Worm (Caenorhabditis elegans) whole organism, late embryonic: ENCODE measurements around the gene sre-20.

Experiments used
- C08G9.2 ChIP-seq: sonication (generic microtip); optimal IDR thresholded peaks from 2 replicates; lab custom pipeline; 2016; ENCODE audit warnings: mild to moderate bottlenecking, missing genetic modification characterization, moderate library complexity, missing compliant biosample characterization
- C38D4.7 ChIP-seq: fragments of 200-800 bp; sonication (Bioruptor generic); optimal IDR thresholded peaks from 2 replicates; lab custom pipeline; 2018; ENCODE audit warnings: mild to moderate bottlenecking, missing genetic modification characterization, moderate library complexity, missing compliant biosample characterization
- F13H6.1 ChIP-seq: sonication (generic microtip); optimal IDR thresholded peaks from 2 replicates; lab custom pipeline; 2016; ENCODE audit warnings: missing genetic modification characterization, missing compliant biosample characterization
- K02D7.2 ChIP-seq: sonication (generic microtip); optimal IDR thresholded peaks from 2 replicates; lab custom pipeline; 2017; ENCODE audit warnings: mild to moderate bottlenecking, missing genetic modification characterization, missing compliant biosample characterization
- K09A11.1 ChIP-seq: sonication (generic microtip); optimal IDR thresholded peaks from 2 replicates; lab custom pipeline; 2017; ENCODE audit warnings: antibody characterized with exemption, mild to moderate bottlenecking, missing genetic modification characterization, missing compliant biosample characterization; ENCODE audit not compliant: insufficient read depth
- Y22D7AL.16 ChIP-seq: sonication (generic microtip); optimal IDR thresholded peaks from 2 replicates; lab custom pipeline; 2016; ENCODE audit warnings: missing genetic modification characterization, missing compliant biosample characterization
- ama-1 ChIP-seq: fragments of 150-350 bp; optimal IDR thresholded peaks from 2 replicates; lab custom pipeline; 2014
- ceh-14 ChIP-seq: sonication (generic microtip); optimal IDR thresholded peaks from 2 replicates; lab custom pipeline; 2016; ENCODE audit warnings: missing genotype, missing genetic modification characterization, missing compliant biosample characterization
- ceh-18 ChIP-seq: sonication (generic microtip); optimal IDR thresholded peaks from 2 replicates; lab custom pipeline; 2016; ENCODE audit warnings: missing genetic modification characterization, missing compliant biosample characterization
- ceh-19 ChIP-seq: fragments of 200-800 bp; sonication (Bioruptor generic); optimal IDR thresholded peaks from 2 replicates; lab custom pipeline; 2018; ENCODE audit warnings: mild to moderate bottlenecking, missing genetic modification characterization, missing compliant biosample characterization
- ceh-2 ChIP-seq: sonication (generic microtip); optimal IDR thresholded peaks from 2 replicates; lab custom pipeline; 2016; ENCODE audit warnings: missing genotype, missing genetic modification characterization, missing compliant biosample characterization
- ceh-22 ChIP-seq: sonication (generic microtip); optimal IDR thresholded peaks from 2 replicates; lab custom pipeline; 2017; ENCODE audit warnings: missing biosample characterization, missing genetic modification characterization
- ceh-24 ChIP-seq: sonication (generic microtip); optimal IDR thresholded peaks from 2 replicates; lab custom pipeline; 2016; ENCODE audit warnings: mild to moderate bottlenecking, missing genetic modification characterization, missing compliant biosample characterization
- ceh-30 ChIP-seq: fragments of 150-350 bp; optimal IDR thresholded peaks from 2 replicates; lab custom pipeline; 2014; ENCODE audit warnings: missing biosample characterization, missing genetic modification characterization
- ceh-31 ChIP-seq: sonication (generic microtip); optimal IDR thresholded peaks from 2 replicates; lab custom pipeline; 2016; ENCODE audit warnings: missing genetic modification characterization, missing compliant biosample characterization
- ceh-34 ChIP-seq: sonication (generic microtip); optimal IDR thresholded peaks from 2 replicates; lab custom pipeline; 2016; ENCODE audit warnings: mild to moderate bottlenecking, missing genetic modification characterization, missing compliant biosample characterization
- ceh-45 ChIP-seq: fragments of 200-800 bp; sonication (Bioruptor generic); IDR thresholded peaks from 2 replicates; pipeline ENCODE4 v1.3.6; 2022; ENCODE audit warnings: missing genetic modification reagents, missing genetic modification characterization, missing compliant biosample characterization
- ceh-6 ChIP-seq: fragments of 200-800 bp; sonication (Bioruptor generic); optimal IDR thresholded peaks from 2 replicates; lab custom pipeline; 2018; ENCODE audit warnings: mild to moderate bottlenecking, missing genetic modification characterization, missing compliant biosample characterization
- che-1 ChIP-seq: sonication (generic microtip); optimal IDR thresholded peaks from 2 replicates; lab custom pipeline; 2016; ENCODE audit warnings: mild to moderate bottlenecking, missing genetic modification characterization, missing compliant biosample characterization
- dmd-4 ChIP-seq: sonication (generic microtip); optimal IDR thresholded peaks from 2 replicates; lab custom pipeline; 2016; ENCODE audit warnings: borderline replicate concordance, missing genetic modification characterization, missing compliant biosample characterization
- dve-1 ChIP-seq: sonication (generic microtip); optimal IDR thresholded peaks from 2 replicates; lab custom pipeline; 2017; ENCODE audit warnings: antibody characterized with exemption, mild to moderate bottlenecking, missing genetic modification characterization, missing compliant biosample characterization
- elt-4 ChIP-seq: sonication (generic microtip); optimal IDR thresholded peaks from 2 replicates; lab custom pipeline; 2016; ENCODE audit warnings: missing genetic modification characterization, missing compliant biosample characterization
- ets-4 ChIP-seq: sonication (generic microtip); optimal IDR thresholded peaks from 2 replicates; lab custom pipeline; 2016; ENCODE audit warnings: missing genetic modification characterization, missing compliant biosample characterization
- eyg-1 ChIP-seq: sonication (generic microtip); optimal IDR thresholded peaks from 2 replicates; lab custom pipeline; 2016; ENCODE audit warnings: missing genotype, missing genetic modification characterization, missing compliant biosample characterization
- fax-1 ChIP-seq: sonication (generic microtip); optimal IDR thresholded peaks from 2 replicates; lab custom pipeline; 2016; ENCODE audit warnings: missing genotype, missing genetic modification characterization, missing compliant biosample characterization
- fkh-10 ChIP-seq: fragments of 150-350 bp; optimal IDR thresholded peaks from 2 replicates; lab custom pipeline; 2014; ENCODE audit warnings: missing biosample characterization, missing genetic modification reagents, missing genetic modification characterization
- hlh-13 ChIP-seq: fragments of 200-800 bp; sonication (Bioruptor generic); optimal IDR thresholded peaks from 2 replicates; lab custom pipeline; 2018; ENCODE audit warnings: mild to moderate bottlenecking, missing genetic modification characterization, missing compliant biosample characterization
- hlh-15 ChIP-seq: sonication (generic microtip); optimal IDR thresholded peaks from 2 replicates; lab custom pipeline; 2016; ENCODE audit warnings: missing genetic modification characterization, missing compliant biosample characterization
- hlh-30 ChIP-seq: sonication (generic microtip); optimal IDR thresholded peaks from 2 replicates; lab custom pipeline; 2017; ENCODE audit warnings: antibody characterized with exemption, missing genetic modification characterization, missing compliant biosample characterization; ENCODE audit not compliant: insufficient read depth
- hlh-6 ChIP-seq: sonication (generic microtip); optimal IDR thresholded peaks from 2 replicates; lab custom pipeline; 2016; ENCODE audit warnings: missing genotype, missing genetic modification characterization, missing compliant biosample characterization
- hlh-8 ChIP-seq: sonication (generic microtip); optimal IDR thresholded peaks from 2 replicates; lab custom pipeline; 2016; ENCODE audit warnings: missing genotype, missing genetic modification characterization, missing compliant biosample characterization
- lin-11 ChIP-seq: fragments of 200-800 bp; sonication (Bioruptor generic); optimal IDR thresholded peaks from 2 replicates; lab custom pipeline; 2018; ENCODE audit warnings: mild to moderate bottlenecking, missing genetic modification characterization, missing compliant biosample characterization
- mec-3 ChIP-seq: sonication (generic microtip); optimal IDR thresholded peaks from 2 replicates; lab custom pipeline; 2016; ENCODE audit warnings: borderline replicate concordance, missing genetic modification characterization, missing compliant biosample characterization
- nhr-11 ChIP-seq: fragments of 150-350 bp; optimal IDR thresholded peaks from 2 replicates; lab custom pipeline; 2014; ENCODE audit warnings: missing biosample characterization, missing genetic modification characterization
- nhr-232 ChIP-seq: sonication (generic microtip); optimal IDR thresholded peaks from 2 replicates; lab custom pipeline; 2016; ENCODE audit warnings: missing genetic modification characterization, missing compliant biosample characterization
- odd-2 ChIP-seq: sonication (generic microtip); optimal IDR thresholded peaks from 2 replicates; lab custom pipeline; 2017; ENCODE audit warnings: antibody characterized with exemption, mild to moderate bottlenecking, missing genetic modification characterization, missing compliant biosample characterization
- pag-3 ChIP-seq: sonication (generic microtip); optimal IDR thresholded peaks from 2 replicates; lab custom pipeline; 2016; ENCODE audit warnings: missing compliant biosample characterization, missing genetic modification characterization, borderline replicate concordance
- pha-2 ChIP-seq: sonication (generic microtip); optimal IDR thresholded peaks from 2 replicates; lab custom pipeline; 2017; ENCODE audit warnings: mild to moderate bottlenecking, missing genetic modification characterization, missing compliant biosample characterization
- pha-4 ChIP-seq: fragments of 150-350 bp; optimal IDR thresholded peaks from 2 replicates; lab custom pipeline; 2018; ENCODE audit warnings: missing biosample characterization, missing genetic modification reagents, missing genetic modification characterization
- pqm-1 ChIP-seq: sonication (generic microtip); optimal IDR thresholded peaks from 2 replicates; lab custom pipeline; 2016; ENCODE audit warnings: missing genetic modification characterization, missing compliant biosample characterization
- ref-2 ChIP-seq: sonication (generic microtip); optimal IDR thresholded peaks from 2 replicates; lab custom pipeline; 2016; ENCODE audit warnings: missing genetic modification characterization, missing compliant biosample characterization
- sdc-2 ChIP-seq: sonication (generic microtip); optimal IDR thresholded peaks from 2 replicates; lab custom pipeline; 2016; ENCODE audit warnings: missing genotype, missing genetic modification characterization, missing compliant biosample characterization
- sox-2 ChIP-seq: fragments of 200-800 bp; sonication (Bioruptor generic); IDR thresholded peaks from 2 replicates; pipeline ENCODE4 v1.3.6; 2022; ENCODE audit warnings: missing genetic modification reagents, missing genetic modification characterization, missing compliant biosample characterization
- tbx-7 ChIP-seq: sonication (generic microtip); optimal IDR thresholded peaks from 2 replicates; lab custom pipeline; 2016; ENCODE audit warnings: missing genotype, missing genetic modification characterization, missing compliant biosample characterization
- ttx-3 ChIP-seq: sonication (generic microtip); optimal IDR thresholded peaks from 2 replicates; lab custom pipeline; 2016; ENCODE audit warnings: missing genetic modification reagents, missing genetic modification characterization, missing compliant biosample characterization
- unc-55 ChIP-seq: sonication (generic microtip); optimal IDR thresholded peaks from 2 replicates; lab custom pipeline; 2017; ENCODE audit warnings: missing biosample characterization, missing genetic modification reagents, missing genetic modification characterization
- zip-5 ChIP-seq: sonication (generic microtip); optimal IDR thresholded peaks from 2 replicates; lab custom pipeline; 2016; ENCODE audit warnings: missing genetic modification characterization, missing compliant biosample characterization
- ztf-16 ChIP-seq: sonication (generic microtip); optimal IDR thresholded peaks from 2 replicates; lab custom pipeline; 2017; ENCODE audit warnings: missing genetic modification characterization, missing compliant biosample characterization

sre-20 gene

DNA sequence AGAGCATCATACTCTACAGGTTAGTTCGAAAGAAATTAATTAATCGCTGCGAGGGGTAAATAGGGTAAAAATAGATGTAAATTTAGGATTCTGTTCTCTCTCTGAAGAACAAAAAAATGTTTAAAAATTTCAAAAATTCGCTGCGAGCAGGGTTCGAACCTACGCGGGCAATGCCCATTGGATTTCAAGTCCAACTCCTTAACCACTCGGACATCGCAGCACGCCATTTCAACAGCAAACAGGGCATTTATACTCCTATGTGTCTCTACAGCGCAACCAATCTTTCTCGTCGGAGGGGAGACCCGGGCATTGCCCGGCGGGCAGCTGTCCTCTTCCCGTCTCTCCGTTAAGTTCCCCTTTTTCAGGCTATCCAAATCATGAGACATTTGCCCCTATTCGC, 4.5 kb downstream of the sre-20 start (continued):
- TF ChIP-seq ceh-22 (tag; lab: Kevin White, UChicago) = no peak
- peak; percentile 91 for TF ChIP-seq ref-2
- peak; percentile 86 for TF ChIP-seq lin-11 (tag; lab: Kevin White, UChicago)
- TF ChIP-seq odd-2 (tag; lab: Kevin White, UChicago) = peak; percentile 76
- peak; percentile 88 for TF ChIP-seq sox-2 (GFP tag; lab: Robert Waterston, UW)
- peak; percentile 75 for TF ChIP-seq ceh-18
- TF ChIP-seq C08G9.2 (tag; lab: Kevin White, UChicago) = peak; percentile 80
- no peak for TF ChIP-seq nhr-11 (tag; lab: Kevin White, UChicago)
- TF ChIP-seq pha-2 = peak; percentile 92
- TF ChIP-seq F13H6.1 (tag; lab: Kevin White, UChicago) = peak; percentile 81
- TF ChIP-seq hlh-15 (tag; lab: Kevin White, UChicago) = peak; percentile 86
- TF ChIP-seq ceh-2 (tag; lab: Kevin White, UChicago) = peak; percentile 82
- no peak for TF ChIP-seq mec-3 (tag; lab: Kevin White, UChicago)
- TF ChIP-seq elt-4 (tag; lab: Kevin White, UChicago) = peak; percentile 84
- TF ChIP-seq sdc-2 (tag; lab: Kevin White, UChicago) = peak; percentile 73
- peak; percentile 73 for TF ChIP-seq ceh-31 (tag; lab: Kevin White, UChicago)
- TF ChIP-seq ttx-3 (tag; lab: Kevin White, UChicago) = peak; percentile 88
- peak; percentile 91 for TF ChIP-seq ztf-16 (tag; lab: Kevin White, UChicago)
- TF ChIP-seq che-1 (tag; lab: Kevin White, UChicago) = peak; percentile 90
- TF ChIP-seq eyg-1 (tag; lab: Kevin White, UChicago) = peak; percentile 83
- peak; percentile 89 for TF ChIP-seq ceh-34 (tag; lab: Kevin White, UChicago)
- TF ChIP-seq hlh-8 (tag; lab: Kevin White, UChicago) = peak; percentile 51
- TF ChIP-seq ceh-24 (tag; lab: Kevin White, UChicago) = peak; percentile 47
- TF ChIP-seq pqm-1 (tag; lab: Kevin White, UChicago) = peak; percentile 78
- peak; percentile 38 for TF ChIP-seq ceh-30 (tag; lab: Kevin White, UChicago)
- peak; percentile 96 for TF ChIP-seq hlh-6 (tag; lab: Kevin White, UChicago)
- TF ChIP-seq fkh-10 (GFP tag; lab: Kevin White, UChicago) = peak; percentile 81
- peak; percentile 48 for TF ChIP-seq ets-4 (tag; lab: Kevin White, UChicago)
- TF ChIP-seq hlh-30 (tag; lab: Kevin White, UChicago) = peak; percentile 30
- TF ChIP-seq zip-5 (tag; lab: Kevin White, UChicago) = peak; percentile 82
- peak; percentile 68 for TF ChIP-seq K09A11.1 (tag; lab: Kevin White, UChicago)
- TF ChIP-seq fax-1 (tag; lab: Kevin White, UChicago) = peak; percentile 88
- TF ChIP-seq nhr-232 (tag; lab: Kevin White, UChicago) = peak; percentile 89
- TF ChIP-seq C38D4.7 = peak; percentile 89
- TF ChIP-seq K02D7.2 (tag; lab: Kevin White, UChicago) = peak; percentile 88
- TF ChIP-seq ceh-14 (tag; lab: Kevin White, UChicago) = peak; percentile 88
- TF ChIP-seq ceh-6 (GFP tag; lab: Kevin White, UChicago) = peak; percentile 92
- peak; percentile 71 for TF ChIP-seq pag-3 (tag; lab: Kevin White, UChicago)
- peak; percentile 81 for TF ChIP-seq dve-1
- TF ChIP-seq hlh-13 = peak; percentile 80
- TF ChIP-seq ama-1 (lab: Kevin White, UChicago) = no peak
- no peak for TF ChIP-seq unc-55
- no peak for TF ChIP-seq tbx-7 (tag; lab: Kevin White, UChicago)
- TF ChIP-seq Y22D7AL.16 (tag; lab: Kevin White, UChicago) = peak; percentile 93
- TF ChIP-seq ceh-19 (GFP tag; lab: Kevin White, UChicago) = peak; percentile 95
- TF ChIP-seq dmd-4 = peak; percentile 80
- TF ChIP-seq ceh-45 (GFP tag; lab: Robert Waterston, UW) = peak; percentile 96
- no peak for TF ChIP-seq pha-4 (tag; lab: Kevin White, UChicago)
